Worm (Caenorhabditis elegans) whole organism, early embryonic: ENCODE measurements around the gene nas-6.

Experiments used
- B0310.2 ChIP-seq: sonication (generic microtip); optimal IDR thresholded peaks from 2 replicates; lab custom pipeline; 2016; ENCODE audit warnings: mild to moderate bottlenecking, missing genetic modification characterization, missing compliant biosample characterization
- F13C5.2 ChIP-seq: sonication (generic microtip); optimal IDR thresholded peaks from 2 replicates; lab custom pipeline; 2017; ENCODE audit warnings: mild to moderate bottlenecking, missing genetic modification characterization, inconsistent platforms, missing compliant biosample characterization
- aly-1 ChIP-seq: sonication (generic microtip); optimal IDR thresholded peaks from 2 replicates; lab custom pipeline; 2016; ENCODE audit warnings: missing genetic modification characterization, missing compliant biosample characterization
- ama-1 ChIP-seq: fragments of 150-350 bp; optimal IDR thresholded peaks from 2 replicates; lab custom pipeline; 2014
- ceh-13 ChIP-seq: fragments of 200-800 bp; sonication (Bioruptor generic); optimal IDR thresholded peaks from 2 replicates; lab custom pipeline; 2018; ENCODE audit warnings: mild to moderate bottlenecking, missing genetic modification characterization, missing compliant biosample characterization
- ceh-36 ChIP-seq: sonication (generic microtip); optimal IDR thresholded peaks from 2 replicates; lab custom pipeline; 2016; ENCODE audit warnings: missing genetic modification characterization, inconsistent platforms, missing compliant biosample characterization
- ets-7 ChIP-seq: sonication (generic microtip); optimal IDR thresholded peaks from 2 replicates; lab custom pipeline; 2016; ENCODE audit warnings: missing genotype, missing genetic modification characterization, missing compliant biosample characterization
- flt-1 ChIP-seq: fragments of 200-800 bp; sonication (Bioruptor generic); IDR thresholded peaks from 2 replicates; pipeline ENCODE4 v1.3.6; 2022; ENCODE audit warnings: missing genetic modification characterization, missing compliant biosample characterization
- hmbx-1 ChIP-seq: sonication (generic microtip); optimal IDR thresholded peaks from 2 replicates; lab custom pipeline; 2016; ENCODE audit warnings: mild to moderate bottlenecking, missing genetic modification characterization, missing compliant biosample characterization
- hmg-4 ChIP-seq: fragments of 200-800 bp; sonication (Bioruptor generic); optimal IDR thresholded peaks from 2 replicates; lab custom pipeline; 2018; ENCODE audit warnings: mild to moderate bottlenecking, missing genetic modification characterization, missing compliant biosample characterization
- hnd-1 ChIP-seq: sonication (generic microtip); optimal IDR thresholded peaks from 2 replicates; lab custom pipeline; 2016; ENCODE audit warnings: missing genetic modification characterization, missing compliant biosample characterization
- pes-1 ChIP-seq: fragments of 200-800 bp; sonication (Bioruptor generic); IDR thresholded peaks from 2 replicates; pipeline ENCODE4 v1.3.6; 2022; ENCODE audit warnings: missing genetic modification reagents, missing genetic modification characterization, missing compliant biosample characterization
- scrt-1 ChIP-seq: fragments of 200-800 bp; sonication (Bioruptor generic); IDR thresholded peaks from 2 replicates; pipeline ENCODE4 v1.3.6; 2022; ENCODE audit warnings: missing genetic modification characterization, missing compliant biosample characterization
- sea-1 ChIP-seq: fragments of 200-800 bp; sonication (Bioruptor generic); conservative IDR thresholded peaks from 2 replicates; pipeline ENCODE4 v1.3.6; 2022; ENCODE audit warnings: missing genetic modification characterization, missing compliant biosample characterization
- tbx-11 ChIP-seq: fragments of 200-800 bp; sonication (Bioruptor generic); IDR thresholded peaks from 2 replicates; pipeline ENCODE4 v1.3.6; 2022; ENCODE audit warnings: missing genetic modification characterization, missing compliant biosample characterization
- tbx-37 ChIP-seq: fragments of 200-800 bp; sonication (Bioruptor generic); conservative IDR thresholded peaks from 2 replicates; pipeline ENCODE4 v1.3.6; 2022; ENCODE audit warnings: missing genetic modification reagents, missing genetic modification characterization, missing compliant biosample characterization
- tra-4 ChIP-seq: sonication (generic microtip); optimal IDR thresholded peaks from 2 replicates; lab custom pipeline; 2017; ENCODE audit warnings: missing genetic modification characterization, missing compliant biosample characterization

The nas-6 gene

DNA sequence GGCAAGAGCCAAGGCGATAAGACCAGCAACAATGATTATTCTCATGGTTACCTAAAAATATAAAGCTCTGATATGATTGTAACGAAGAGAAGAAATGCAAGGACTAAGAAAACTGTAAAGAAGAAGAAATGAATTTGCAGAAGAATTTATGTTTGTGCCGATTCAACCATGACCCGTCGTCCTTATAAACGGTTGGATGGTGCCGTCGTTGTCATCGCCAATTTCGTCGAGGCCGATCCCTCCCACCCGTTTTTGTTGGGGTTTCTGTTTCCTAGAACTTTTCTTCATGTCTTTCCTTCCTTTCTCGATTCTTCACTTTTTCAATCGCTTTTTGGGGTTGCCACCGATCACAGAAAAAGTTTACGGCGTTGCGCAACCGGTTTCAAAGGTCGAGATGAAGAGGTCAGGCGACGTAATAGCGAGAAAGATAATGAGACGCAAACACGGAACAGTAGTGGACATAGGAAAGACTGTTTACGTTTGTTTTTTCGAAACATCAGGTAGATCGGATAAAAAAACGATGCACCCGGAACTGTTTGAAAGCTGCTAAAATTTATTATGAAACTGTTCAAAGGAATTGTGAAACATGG, 18.6 kb downstream of the nas-6 start, which contains the start of gene epic-1:
epic-1 (minus strand) TSS at position 51 of the 590 bp plus-strand sequence.
- TF ChIP-seq ama-1 (lab: Kevin White, UChicago): no peak
- TF ChIP-seq tbx-11: no peak
- TF ChIP-seq hmbx-1: no peak
- no peak for TF ChIP-seq hmg-4 (GFP tag; lab: Kevin White, UChicago)
- TF ChIP-seq ceh-13 (GFP tag; lab: Kevin White, UChicago): no peak
- TF ChIP-seq sea-1 (GFP tag; lab: Robert Waterston, UW): no peak
- no peak for TF ChIP-seq ets-7 (tag; lab: Kevin White, UChicago)
- no peak for TF ChIP-seq tra-4
- TF ChIP-seq F13C5.2 (tag; lab: Kevin White, UChicago): no peak
- TF ChIP-seq hnd-1 (tag; lab: Kevin White, UChicago): no peak
- no peak for TF ChIP-seq pes-1
- no peak for TF ChIP-seq aly-1 (tag; lab: Kevin White, UChicago)
- TF ChIP-seq ceh-36: no peak
- TF ChIP-seq tbx-37: no peak
- TF ChIP-seq B0310.2 (tag; lab: Kevin White, UChicago): no peak
- TF ChIP-seq flt-1 (GFP tag; lab: Robert Waterston, UW): no peak
- no peak for TF ChIP-seq scrt-1 (GFP tag; lab: Robert Waterston, UW)

DNA sequence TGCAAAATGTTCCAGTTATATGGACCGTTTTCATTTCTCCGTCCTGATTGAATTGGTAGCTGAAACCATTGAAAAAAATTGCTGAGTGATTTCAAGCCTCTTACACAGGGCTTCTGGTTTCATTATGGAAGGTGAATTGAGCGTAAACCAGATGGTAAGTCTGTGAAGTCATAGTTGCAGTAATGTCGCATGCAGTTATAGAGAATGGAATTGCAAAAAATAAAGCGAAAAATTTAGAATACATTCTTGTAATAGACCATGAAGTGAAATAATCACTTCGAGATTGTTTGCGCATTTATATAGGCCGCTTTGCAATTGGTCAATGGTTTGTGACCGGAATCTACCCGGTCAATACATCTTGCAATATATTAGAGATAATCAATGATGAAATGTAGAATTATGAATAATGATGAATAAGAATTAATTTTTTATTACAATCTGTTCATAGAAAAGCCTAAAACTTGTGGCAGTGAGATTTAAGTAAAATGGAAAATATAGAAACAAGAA, 20.4 kb downstream of the nas-6 start, which contains the start of gene F11E6.4:
F11E6.4 (minus strand) TSS at position 259 of the 507 bp plus-strand sequence.
- TF ChIP-seq F13C5.2 (tag; lab: Kevin White, UChicago) (no peak), ceh-13 (GFP tag; lab: Kevin White, UChicago) (no peak), B0310.2 (tag; lab: Kevin White, UChicago) (no peak), hnd-1 (tag; lab: Kevin White, UChicago) (no peak), pes-1 (no peak), sea-1 (GFP tag; lab: Robert Waterston, UW) (no peak), hmbx-1 (no peak), ets-7 (tag; lab: Kevin White, UChicago) (no peak), ceh-36 (no peak), tbx-37 (no peak), aly-1 (tag; lab: Kevin White, UChicago) (no peak), tra-4 (no peak), hmg-4 (GFP tag; lab: Kevin White, UChicago) (no peak), scrt-1 (GFP tag; lab: Robert Waterston, UW) (no peak), flt-1 (GFP tag; lab: Robert Waterston, UW) (no peak), tbx-11 (no peak), ama-1 (lab: Kevin White, UChicago) (no peak)

DNA sequence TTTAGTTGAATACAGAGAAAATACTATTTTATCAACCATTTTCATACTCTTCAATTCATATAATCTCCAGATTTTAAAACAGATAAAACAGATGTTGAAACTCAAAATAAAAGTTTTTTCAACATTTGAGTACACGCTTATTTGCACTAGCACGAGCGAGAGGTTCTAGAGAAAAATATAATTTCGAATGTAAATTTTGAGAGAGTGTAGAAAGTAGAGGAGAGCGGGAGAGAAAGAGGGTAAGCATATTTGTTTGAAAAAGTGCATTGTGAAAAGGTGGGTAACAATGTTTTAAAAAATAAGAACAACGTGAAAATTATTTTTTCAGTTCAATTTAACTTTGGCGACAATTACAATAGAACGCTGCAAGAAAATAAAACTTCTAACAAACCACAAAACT, 22.8 kb downstream of the nas-6 start:
- no peak for TF ChIP-seq hmbx-1

DNA sequence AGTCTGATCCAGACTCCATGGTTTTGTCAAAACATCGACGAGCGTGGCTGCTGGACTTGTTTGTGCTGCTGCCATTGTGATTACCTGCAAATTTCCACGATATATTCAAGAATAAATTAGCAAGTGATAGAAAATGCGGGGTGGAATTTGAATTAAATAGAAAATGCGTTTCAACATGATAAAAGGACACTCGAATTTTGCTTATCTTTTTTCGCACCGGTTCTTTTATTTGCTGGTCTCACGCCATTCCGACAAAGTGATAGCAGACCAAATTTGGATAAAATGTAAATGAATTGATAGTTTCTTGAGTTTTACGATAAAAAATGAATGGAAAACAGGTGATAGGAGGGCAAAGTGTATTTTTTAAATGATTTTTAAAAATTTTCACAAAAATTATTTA, 23.3 kb downstream of the nas-6 start, which contains the start of gene elo-2:
elo-2 (minus strand) TSS at position 84 of the 400 bp plus-strand sequence.
- TF ChIP-seq B0310.2 (tag; lab: Kevin White, UChicago): no peak
- no peak for TF ChIP-seq hnd-1 (tag; lab: Kevin White, UChicago)
- no peak for TF ChIP-seq aly-1 (tag; lab: Kevin White, UChicago)
- no peak for TF ChIP-seq hmg-4 (GFP tag; lab: Kevin White, UChicago)
- TF ChIP-seq tbx-37: no peak
- no peak for TF ChIP-seq F13C5.2 (tag; lab: Kevin White, UChicago)
- no peak for TF ChIP-seq ceh-36
- no peak for TF ChIP-seq tra-4
- TF ChIP-seq ama-1 (lab: Kevin White, UChicago): no peak
- TF ChIP-seq hmbx-1: no peak
- TF ChIP-seq flt-1 (GFP tag; lab: Robert Waterston, UW): no peak
- no peak for TF ChIP-seq pes-1
- no peak for TF ChIP-seq scrt-1 (GFP tag; lab: Robert Waterston, UW)
- TF ChIP-seq tbx-11: no peak
- TF ChIP-seq ceh-13 (GFP tag; lab: Kevin White, UChicago): no peak
- TF ChIP-seq ets-7 (tag; lab: Kevin White, UChicago): no peak
- no peak for TF ChIP-seq sea-1 (GFP tag; lab: Robert Waterston, UW)

DNA sequence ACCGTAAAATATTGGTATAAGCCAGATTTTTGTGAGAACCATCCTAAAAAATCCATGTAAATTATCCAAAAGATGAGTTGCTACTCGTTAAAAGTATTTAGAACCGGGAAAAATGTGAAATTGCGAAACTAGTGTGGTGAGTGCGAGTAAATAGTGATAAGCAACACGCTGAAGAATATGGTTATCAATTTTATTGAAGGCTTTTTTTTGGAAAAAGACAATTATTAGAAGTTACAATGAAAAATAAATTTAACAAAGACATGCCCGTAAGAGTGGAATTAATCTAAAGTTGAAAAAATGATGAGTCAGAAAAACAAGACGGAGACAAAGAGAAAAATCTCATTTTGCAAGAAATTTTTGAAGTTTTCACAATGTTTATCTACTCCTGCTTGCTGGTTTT, 24.7 kb downstream of the nas-6 start, which contains the start of gene F11E6.6:
F11E6.6 (minus strand) TSS at position 101 of the 400 bp plus-strand sequence.
- TF ChIP-seq ceh-13 (GFP tag; lab: Kevin White, UChicago): no peak
- TF ChIP-seq F13C5.2 (tag; lab: Kevin White, UChicago): no peak
- no peak for TF ChIP-seq tra-4
- no peak for TF ChIP-seq tbx-37
- TF ChIP-seq ets-7 (tag; lab: Kevin White, UChicago): no peak
- TF ChIP-seq hnd-1 (tag; lab: Kevin White, UChicago): no peak
- TF ChIP-seq B0310.2 (tag; lab: Kevin White, UChicago): no peak
- TF ChIP-seq hmbx-1: no peak
- TF ChIP-seq flt-1 (GFP tag; lab: Robert Waterston, UW): no peak
- no peak for TF ChIP-seq tbx-11
- TF ChIP-seq pes-1: no peak
- no peak for TF ChIP-seq ceh-36
- no peak for TF ChIP-seq aly-1 (tag; lab: Kevin White, UChicago)
- TF ChIP-seq scrt-1 (GFP tag; lab: Robert Waterston, UW): no peak
- no peak for TF ChIP-seq ama-1 (lab: Kevin White, UChicago)
- no peak for TF ChIP-seq hmg-4 (GFP tag; lab: Kevin White, UChicago)
- no peak for TF ChIP-seq sea-1 (GFP tag; lab: Robert Waterston, UW)

DNA sequence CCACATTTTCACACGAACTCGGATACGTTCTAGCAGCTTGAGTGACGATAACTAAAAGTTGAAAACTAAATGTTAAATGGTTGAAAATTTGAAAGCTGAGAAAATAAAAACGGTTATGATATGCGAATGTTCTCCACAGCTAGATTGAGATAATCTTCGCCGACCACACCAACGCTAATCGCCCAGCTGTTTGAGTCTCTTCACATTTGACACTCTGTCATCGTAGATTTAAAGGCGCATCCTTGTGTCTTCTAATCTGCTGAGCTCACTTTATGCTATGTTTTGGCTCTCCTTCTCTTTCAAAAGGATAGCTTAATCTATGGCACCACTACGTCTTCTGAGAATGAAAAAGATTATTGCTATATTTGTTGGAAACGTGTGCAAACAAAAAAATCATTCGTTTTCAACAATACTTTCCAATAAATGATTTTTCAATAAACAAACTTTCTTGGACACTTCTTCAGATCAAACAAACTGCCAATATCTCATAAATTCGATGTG, 27.4 kb downstream of the nas-6 start, which contains the start of gene F11E6.10:
F11E6.10 (minus strand) TSS at position 51 of the 501 bp plus-strand sequence.
- TF ChIP-seq ets-7 (tag; lab: Kevin White, UChicago): no peak
- no peak for TF ChIP-seq ama-1 (lab: Kevin White, UChicago)
- no peak for TF ChIP-seq tbx-37
- no peak for TF ChIP-seq ceh-13 (GFP tag; lab: Kevin White, UChicago)
- no peak for TF ChIP-seq hmg-4 (GFP tag; lab: Kevin White, UChicago)
- no peak for TF ChIP-seq tbx-11
- no peak for TF ChIP-seq ceh-36
- no peak for TF ChIP-seq tra-4
- TF ChIP-seq F13C5.2 (tag; lab: Kevin White, UChicago): no peak
- no peak for TF ChIP-seq flt-1 (GFP tag; lab: Robert Waterston, UW)
- no peak for TF ChIP-seq scrt-1 (GFP tag; lab: Robert Waterston, UW)
- TF ChIP-seq B0310.2 (tag; lab: Kevin White, UChicago): no peak
- TF ChIP-seq hmbx-1: no peak
- TF ChIP-seq hnd-1 (tag; lab: Kevin White, UChicago): no peak
